Worm (Caenorhabditis elegans) whole organism, young adult: ENCODE data around the gene T09F5.1.

ENCODE experiments used
- B0019.2 ChIP-seq: fragments of 200-800 bp; sonication (Bioruptor generic); conservative IDR thresholded peaks from 2 replicates; pipeline ENCODE4 v1.3.6; 2022; ENCODE audit warnings: missing genetic modification reagents, missing genetic modification characterization, missing compliant biosample characterization
- B0035.1 ChIP-seq: sonication (generic microtip); optimal IDR thresholded peaks from 2 replicates; lab custom pipeline; 2016; ENCODE audit warnings: missing genetic modification characterization, mild to moderate bottlenecking, missing compliant biosample characterization, missing genotype, missing genetic modification reagents
- C17E4.6 ChIP-seq: fragments of 200-800 bp; sonication (Bioruptor generic); IDR thresholded peaks from 2 replicates; pipeline ENCODE4 v1.3.6; 2022; ENCODE audit warnings: missing genetic modification reagents, missing genetic modification characterization, missing compliant biosample characterization
- D2030.7 ChIP-seq: fragments of 200-800 bp; sonication (Bioruptor generic); IDR thresholded peaks from 2 replicates; pipeline ENCODE4 v1.3.6; 2022; ENCODE audit warnings: missing genetic modification reagents, missing genetic modification characterization, missing compliant biosample characterization
- F49E8.2 ChIP-seq: sonication (generic microtip); optimal IDR thresholded peaks from 3 replicates; lab custom pipeline; 2017; ENCODE audit warnings: missing genetic modification characterization, mild to moderate bottlenecking, missing compliant biosample characterization, antibody characterized with exemption, moderate library complexity; ENCODE audit not compliant: insufficient read depth
- F57C9.4 ChIP-seq: sonication (generic microtip); optimal IDR thresholded peaks from 2 replicates; lab custom pipeline; 2017; ENCODE audit warnings: mild to moderate bottlenecking, missing genetic modification characterization, missing compliant biosample characterization
- Y53F4B.3 ChIP-seq: fragments of 200-800 bp; sonication (Bioruptor generic); IDR thresholded peaks from 2 replicates; pipeline ENCODE4 v1.3.6; 2022; ENCODE audit warnings: missing genetic modification reagents, missing genetic modification characterization, missing compliant biosample characterization
- Y56A3A.18 ChIP-seq: fragments of 200-800 bp; sonication (Bioruptor generic); IDR thresholded peaks from 2 replicates; pipeline ENCODE4 v1.3.6; 2022; ENCODE audit warnings: missing genetic modification reagents, missing genetic modification characterization, missing compliant biosample characterization
- Y67H2A.10 ChIP-seq: fragments of 200-800 bp; sonication (Bioruptor generic); conservative IDR thresholded peaks from 2 replicates; pipeline ENCODE4 v1.3.6; 2022; ENCODE audit warnings: missing genetic modification reagents, missing genetic modification characterization, missing compliant biosample characterization
- Y95B8A.8 ChIP-seq: fragments of 200-800 bp; sonication (Bioruptor generic); IDR thresholded peaks from 2 replicates; pipeline ENCODE4 v1.3.6; 2022; ENCODE audit warnings: missing genetic modification reagents, missing genetic modification characterization, missing compliant biosample characterization
- ZK185.1 ChIP-seq: sonication (generic microtip); optimal IDR thresholded peaks from 2 replicates; lab custom pipeline; 2016; ENCODE audit warnings: mild to moderate bottlenecking, missing genetic modification characterization, missing compliant biosample characterization; ENCODE audit not compliant: poor library complexity, severe bottlenecking
- aptf-2 ChIP-seq: fragments of 200-800 bp; sonication (Bioruptor generic); conservative IDR thresholded peaks from 2 replicates; pipeline ENCODE4 v1.3.6; 2022; ENCODE audit warnings: missing genetic modification reagents, missing genetic modification characterization, missing compliant biosample characterization
- bed-1 ChIP-seq: fragments of 200-800 bp; sonication (Bioruptor generic); IDR thresholded peaks from 2 replicates; pipeline ENCODE4 v1.3.6; 2022; ENCODE audit warnings: missing genetic modification reagents, missing genetic modification characterization, missing compliant biosample characterization
- cebp-1 ChIP-seq, 2 experiments: fragments of 200-800 bp in 1 of 2; sonication (Bioruptor generic) in 1 of 2; sonication (generic microtip) in 1 of 2; IDR thresholded peaks in 1 of 2; optimal IDR thresholded peaks in 1 of 2; 2 replicates each; pipeline versions ENCODE4 v1.3.6 to Lab custom; 2017 to 2022; ENCODE audit warnings: missing compliant biosample characterization in 2 of 2, missing genetic modification characterization in 2 of 2, mild to moderate bottlenecking in 1 of 2, missing genetic modification reagents in 1 of 2, moderate library complexity in 1 of 2
- cebp-2 ChIP-seq: fragments of 200-800 bp; sonication (Bioruptor generic); IDR thresholded peaks from 2 replicates; pipeline ENCODE4 v1.3.6; 2022; ENCODE audit warnings: missing genetic modification characterization, missing compliant biosample characterization
- ceh-27 ChIP-seq: fragments of 200-800 bp; sonication (Bioruptor generic); optimal IDR thresholded peaks from 2 replicates; lab custom pipeline; 2018; ENCODE audit warnings: mild to moderate bottlenecking, missing genetic modification characterization, moderate library complexity, missing compliant biosample characterization
- ceh-91 ChIP-seq: fragments of 200-800 bp; sonication (Bioruptor generic); IDR thresholded peaks from 2 replicates; pipeline ENCODE4 v1.3.6; 2022; ENCODE audit warnings: missing genetic modification reagents, missing genetic modification characterization, missing compliant biosample characterization
- dox-1 ChIP-seq: fragments of 200-800 bp; sonication (Bioruptor generic); IDR thresholded peaks from 2 replicates; pipeline ENCODE4 v1.3.6; 2022; ENCODE audit warnings: missing genetic modification reagents, missing genetic modification characterization, missing compliant biosample characterization
- egl-18 ChIP-seq: fragments of 200-800 bp; sonication (Bioruptor generic); IDR thresholded peaks from 2 replicates; pipeline ENCODE4 v1.3.6; 2022; ENCODE audit warnings: missing genetic modification reagents, missing genetic modification characterization, missing compliant biosample characterization
- egrh-3 ChIP-seq: fragments of 200-800 bp; sonication (Bioruptor generic); IDR thresholded peaks from 2 replicates; pipeline ENCODE4 v1.3.6; 2022; ENCODE audit warnings: missing genetic modification reagents, missing genetic modification characterization, missing compliant biosample characterization
- fkh-3 ChIP-seq: sonication (generic microtip); optimal IDR thresholded peaks from 2 replicates; lab custom pipeline; 2016; ENCODE audit warnings: mild to moderate bottlenecking, missing genetic modification characterization, missing compliant biosample characterization
- hsf-1 ChIP-seq: fragments of 200-800 bp; sonication (Bioruptor generic); IDR thresholded peaks from 2 replicates; pipeline ENCODE4 v1.3.6; 2022; ENCODE audit warnings: missing genetic modification reagents, missing genetic modification characterization, missing compliant biosample characterization
- lag-1 ChIP-seq: fragments of 200-800 bp; sonication (Bioruptor generic); IDR thresholded peaks from 2 replicates; pipeline ENCODE4 v1.3.6; 2022; ENCODE audit warnings: missing genetic modification reagents, missing genetic modification characterization, missing compliant biosample characterization
- let-607 ChIP-seq, 2 experiments: fragments of 200-800 bp in 1 of 2; sonication (Bioruptor generic) in 1 of 2; sonication (generic microtip) in 1 of 2; optimal IDR thresholded peaks; 2 replicates each; lab custom pipeline; 2016 to 2018; ENCODE audit warnings: mild to moderate bottlenecking in 2 of 2, missing compliant biosample characterization in 2 of 2, missing genetic modification characterization in 2 of 2, moderate library complexity in 2 of 2, missing genotype in 1 of 2
- lin-26 ChIP-seq: fragments of 200-800 bp; sonication (Bioruptor generic); IDR thresholded peaks from 2 replicates; pipeline ENCODE4 v1.3.6; 2022; ENCODE audit warnings: missing genetic modification reagents, missing genetic modification characterization, missing compliant biosample characterization
- lin-35 ChIP-seq, 3 experiments: fragments of 150-350 bp in 2 of 3; sonication (generic microtip) in 1 of 3; optimal IDR thresholded peaks; 2 replicates each; lab custom pipeline; 2014 to 2018; ENCODE audit warnings: missing biosample characterization in 3 of 3, missing genetic modification characterization in 3 of 3, missing genetic modification reagents in 3 of 3
- lin-40 ChIP-seq: sonication (generic microtip); optimal IDR thresholded peaks from 2 replicates; lab custom pipeline; 2016; ENCODE audit warnings: missing genetic modification characterization, mild to moderate bottlenecking, missing compliant biosample characterization, missing genotype, missing genetic modification reagents
- madf-3 ChIP-seq: fragments of 200-800 bp; sonication (Bioruptor generic); IDR thresholded peaks from 2 replicates; pipeline ENCODE4 v1.3.6; 2022; ENCODE audit warnings: missing genetic modification reagents, missing genetic modification characterization, missing compliant biosample characterization
- mel-28 ChIP-seq: sonication (generic microtip); optimal IDR thresholded peaks from 2 replicates; lab custom pipeline; 2016; ENCODE audit warnings: borderline replicate concordance, mild to moderate bottlenecking, missing genetic modification characterization, missing compliant biosample characterization
- nhr-179 ChIP-seq: sonication (generic microtip); optimal IDR thresholded peaks from 2 replicates; lab custom pipeline; 2016; ENCODE audit warnings: mild to moderate bottlenecking, missing genetic modification characterization, missing compliant biosample characterization
- nhr-80 ChIP-seq: sonication (generic microtip); optimal IDR thresholded peaks from 2 replicates; lab custom pipeline; 2016; ENCODE audit warnings: missing genetic modification characterization, missing compliant biosample characterization
- repo-1 ChIP-seq: sonication (generic microtip); optimal IDR thresholded peaks from 2 replicates; lab custom pipeline; 2017; ENCODE audit warnings: mild to moderate bottlenecking, missing genetic modification characterization, missing compliant biosample characterization
- snpc-4 ChIP-seq, 5 experiments: fragments of 150-350 bp in 1 of 5; sonication (generic microtip) in 4 of 5; optimal IDR thresholded peaks; 2 replicates each; lab custom pipeline; 2014 to 2018; ENCODE audit warnings: missing genetic modification characterization in 5 of 5, missing biosample characterization in 3 of 5, antibody characterized with exemption in 2 of 5, mild to moderate bottlenecking in 2 of 5, missing compliant biosample characterization in 2 of 5, missing genotype in 2 of 5, moderate library complexity in 2 of 5, missing genetic modification reagents in 1 of 5
- somi-1 ChIP-seq: fragments of 200-800 bp; sonication (Bioruptor generic); optimal IDR thresholded peaks from 2 replicates; lab custom pipeline; 2018; ENCODE audit warnings: mild to moderate bottlenecking, missing genetic modification characterization, missing compliant biosample characterization
- tbp1 ChIP-seq: fragments of 200-800 bp; sonication (Bioruptor generic); optimal IDR thresholded peaks from 2 replicates; lab custom pipeline; 2018; ENCODE audit warnings: mild to moderate bottlenecking, missing genetic modification characterization, missing compliant biosample characterization
- unc-130 ChIP-seq: sonication (generic microtip); optimal IDR thresholded peaks from 2 replicates; lab custom pipeline; 2016; ENCODE audit warnings: missing genetic modification reagents, missing genetic modification characterization, missing compliant biosample characterization
- zim-3 ChIP-seq: sonication (generic microtip); optimal IDR thresholded peaks from 2 replicates; lab custom pipeline; 2017; ENCODE audit warnings: mild to moderate bottlenecking, missing genetic modification characterization, moderate library complexity, missing compliant biosample characterization

The T09F5.1 gene

DNA sequence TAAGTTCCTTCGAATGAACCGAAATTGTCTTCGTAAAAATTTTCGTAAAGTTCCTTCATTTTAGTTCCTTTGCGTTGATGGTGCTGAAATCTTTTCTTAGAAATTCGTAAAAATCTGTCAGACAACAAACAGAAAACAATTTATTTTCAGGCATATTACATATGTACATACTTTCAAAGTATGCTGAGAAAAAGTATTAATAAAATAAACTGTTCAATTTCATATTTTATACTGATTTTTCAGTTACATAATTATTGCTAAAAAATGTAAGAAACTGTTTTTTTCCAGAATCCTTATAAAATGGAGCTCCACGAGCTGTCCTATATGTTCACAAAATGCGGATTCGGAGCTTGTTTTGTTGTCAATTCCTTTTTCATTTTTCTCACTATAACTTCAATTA is 9.8 kb downstream of the T09F5.1 start, which contains the start of gene str-45:
Gene str-45 (plus strand): TSS at position 301 of the 400 bp plus-strand sequence.
- TF ChIP-seq lin-35 (GFP tag; optimal IDR thresholded peaks at IDR 0.05; lab: Kevin White, UChicago) (no peak), hsf-1 (GFP tag; lab: Robert Waterston, UW) (no peak), tbp1 (no peak), F49E8.2 (tag; lab: Kevin White, UChicago) (no peak), aptf-2 (GFP tag; lab: Robert Waterston, UW) (no peak), egl-18 (GFP tag; lab: Robert Waterston, UW) (no peak), bed-1 (GFP tag; lab: Robert Waterston, UW) (no peak), somi-1 (GFP tag; lab: Kevin White, UChicago) (no peak), Y95B8A.8 (GFP tag; lab: Robert Waterston, UW) (no peak), fkh-3 (no peak), ceh-27 (no peak)
- TF ChIP-seq, all 124 proteins: peak for 0

DNA sequence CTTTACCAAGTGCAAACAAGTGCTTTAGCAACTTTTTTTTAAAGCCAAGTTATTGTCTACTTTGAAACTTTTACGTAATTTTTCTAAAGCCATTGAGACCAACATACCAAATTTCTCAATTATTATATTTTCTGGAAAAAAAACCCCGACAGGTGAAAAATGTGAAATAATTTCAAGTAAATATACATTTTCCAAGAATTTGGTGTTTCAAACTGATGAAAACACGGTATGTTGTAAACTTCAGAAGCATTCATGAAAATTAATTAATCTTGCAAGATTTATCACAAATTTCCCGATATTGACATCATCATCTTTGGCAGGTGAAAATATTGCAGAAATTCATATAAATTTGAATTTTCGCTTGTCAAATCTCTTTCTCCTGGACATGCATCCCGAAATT is 13.8 kb downstream of the T09F5.1 start, which contains the start of gene srz-11:
Gene srz-11 (plus strand): TSS at position 386 of the 400 bp plus-strand sequence.
- no peak for TF ChIP-seq repo-1 (tag; lab: Kevin White, UChicago)

DNA sequence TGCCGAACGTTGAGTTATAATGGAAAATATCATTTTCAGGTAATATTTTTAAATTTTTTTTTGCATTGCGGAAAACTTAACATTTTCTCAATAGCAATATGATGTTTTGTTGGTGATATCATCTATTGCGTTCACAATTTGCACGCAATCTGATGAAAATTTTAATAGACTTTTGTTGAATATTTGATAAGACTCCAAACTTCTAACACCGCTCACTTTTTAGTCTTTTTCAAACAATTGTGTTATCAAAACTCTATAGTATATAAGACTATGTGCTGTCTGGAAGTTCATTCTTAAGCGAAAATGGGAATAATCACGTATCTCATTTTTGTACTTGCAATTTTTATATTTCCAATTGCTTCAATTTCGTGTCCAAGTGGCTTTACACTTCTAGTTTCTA is 26.6 kb downstream of the T09F5.1 start, which contains the start of gene clec-47:
Gene clec-47 (plus strand): TSS at position 301 of the 400 bp plus-strand sequence.
- TF ChIP-seq bed-1 (GFP tag; lab: Robert Waterston, UW) (no peak), unc-130 (GFP tag; lab: Kevin White, UChicago) (no peak), lag-1 (GFP tag; lab: Robert Waterston, UW) (no peak), cebp-2 (GFP tag; lab: Robert Waterston, UW) (no peak), lin-26 (GFP tag; lab: Robert Waterston, UW) (no peak)

DNA sequence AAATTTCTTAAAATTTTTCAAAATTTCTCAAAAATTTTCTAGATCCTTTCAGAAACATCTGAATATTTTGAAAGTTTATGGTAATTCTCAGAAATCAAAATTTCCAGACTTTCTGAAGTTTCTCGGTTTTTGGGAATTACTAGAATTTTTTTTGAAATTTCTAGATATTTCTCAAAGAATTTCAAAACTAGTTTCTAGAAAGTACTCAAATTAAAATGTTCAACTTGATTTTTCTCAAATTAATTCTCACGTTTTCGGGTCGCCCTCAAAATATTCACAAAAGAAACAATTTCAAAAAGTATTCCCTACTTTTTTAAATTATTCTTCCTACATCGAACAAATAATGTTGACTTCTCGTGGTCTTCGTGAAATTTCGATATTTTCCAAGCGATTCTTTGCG is 30.9 kb downstream of the T09F5.1 start, which contains the start of gene T09F5.10:
Gene T09F5.10 (plus strand): TSS at position 301 of the 400 bp plus-strand sequence.
- TF ChIP-seq nhr-80 (tag; lab: Kevin White, UChicago) (no peak), F57C9.4 (no peak), C17E4.6 (GFP tag; lab: Robert Waterston, UW) (no peak), Y67H2A.10 (GFP tag; lab: Robert Waterston, UW) (no peak), madf-3 (no peak), snpc-4 (GFP tag; optimal IDR thresholded peaks at IDR 0.05; lab: Kevin White, UChicago) (no peak), snpc-4 (tag; optimal IDR thresholded peaks at IDR 0.05; lab: Kevin White, UChicago) (no peak), lin-40 (tag; lab: Kevin White, UChicago) (no peak), B0019.2 (no peak), let-607 (tag; optimal IDR thresholded peaks at IDR 0.05; lab: Kevin White, UChicago) (no peak), ceh-91 (GFP tag; lab: Robert Waterston, UW) (no peak), hsf-1 (GFP tag; lab: Robert Waterston, UW) (no peak), nhr-179 (tag; lab: Kevin White, UChicago) (no peak), egrh-3 (GFP tag; lab: Robert Waterston, UW) (no peak)

DNA sequence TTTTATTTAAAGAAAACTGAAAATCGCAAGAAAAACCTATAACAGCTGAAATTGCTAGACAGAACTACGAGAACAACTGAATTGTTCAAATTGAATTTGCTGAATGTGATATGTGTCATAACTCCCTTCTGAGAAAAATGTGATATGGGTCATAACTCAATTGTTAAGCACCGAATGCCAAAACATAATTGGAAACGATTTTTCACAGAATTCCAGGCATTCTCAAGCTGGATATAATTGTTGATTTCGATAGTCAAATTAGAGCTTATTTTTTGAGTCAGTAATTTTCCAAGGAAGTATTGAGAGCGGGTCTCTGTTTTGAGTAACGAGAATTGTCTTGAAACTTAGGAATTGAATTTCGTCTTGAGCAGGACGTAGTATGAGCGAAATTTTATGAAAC is 33.0 kb downstream of the T09F5.1 start:
- TF ChIP-seq D2030.7 (GFP tag; lab: Robert Waterston, UW), result no peak
- no peak for TF ChIP-seq B0035.1 (tag; lab: Kevin White, UChicago)
- no peak for TF ChIP-seq mel-28 (tag; lab: Kevin White, UChicago)
- no peak for TF ChIP-seq dox-1 (GFP tag; lab: Robert Waterston, UW)
- no peak for TF ChIP-seq Y56A3A.18 (GFP tag; lab: Robert Waterston, UW)
- no peak for TF ChIP-seq C17E4.6 (GFP tag; lab: Robert Waterston, UW)
- TF ChIP-seq lag-1 (GFP tag; lab: Robert Waterston, UW), result no peak
- no peak for TF ChIP-seq Y67H2A.10 (GFP tag; lab: Robert Waterston, UW)
- no peak for TF ChIP-seq cebp-1 (GFP tag; IDR thresholded peaks at IDR 0.05; lab: Robert Waterston, UW)
- TF ChIP-seq cebp-1 (tag; optimal IDR thresholded peaks at IDR 0.05; lab: Kevin White, UChicago), result no peak
- TF ChIP-seq lin-40 (tag; lab: Kevin White, UChicago), result no peak
- TF ChIP-seq ceh-91 (GFP tag; lab: Robert Waterston, UW), result no peak
- TF ChIP-seq unc-130 (GFP tag; lab: Kevin White, UChicago), result no peak
- no peak for TF ChIP-seq Y53F4B.3 (GFP tag; lab: Robert Waterston, UW)
- TF ChIP-seq zim-3 (tag; lab: Kevin White, UChicago), result no peak
- no peak for TF ChIP-seq ZK185.1
